Worm (Caenorhabditis elegans) whole organism, L1 larva: ENCODE measurements around the gene F39H12.1.

Experiments used
- blmp-1 ChIP-seq: fragments of 150-350 bp; optimal IDR thresholded peaks from 2 replicates; lab custom pipeline; 2014; ENCODE audit warnings: missing biosample characterization, missing genetic modification characterization
- ceh-63 ChIP-seq: fragments of 200-800 bp; sonication (Bioruptor generic); optimal IDR thresholded peaks from 2 replicates; lab custom pipeline; 2018; ENCODE audit warnings: mild to moderate bottlenecking, missing genetic modification characterization, missing compliant biosample characterization
- egl-27 ChIP-seq, 2 experiments: fragments of 150-350 bp in 1 of 2; sonication (generic microtip); optimal IDR thresholded peaks; 3 replicates each; lab custom pipeline; 2017 to 2018; ENCODE audit warnings: missing biosample characterization in 2 of 2, missing genetic modification characterization in 2 of 2, missing genetic modification reagents in 2 of 2
- elt-3 ChIP-seq, 6 experiments: fragments of 150-350 bp in 1 of 6; sonication (generic microtip); optimal IDR thresholded peaks; 2 replicates each; lab custom pipeline; 2017 to 2018; ENCODE audit warnings: missing biosample characterization in 6 of 6, missing genetic modification characterization in 6 of 6, inconsistent platforms in 1 of 6
- fkh-10 ChIP-seq: sonication (generic microtip); optimal IDR thresholded peaks from 2 replicates; lab custom pipeline; 2017; ENCODE audit warnings: missing biosample characterization, missing genetic modification reagents, missing genetic modification characterization
- fkh-8 ChIP-seq: sonication (generic microtip); optimal IDR thresholded peaks from 2 replicates; lab custom pipeline; 2016; ENCODE audit warnings: mild to moderate bottlenecking, missing genetic modification characterization, missing compliant biosample characterization
- hpl-2 ChIP-seq: fragments of 150-350 bp; optimal IDR thresholded peaks from 2 replicates; lab custom pipeline; 2014; ENCODE audit warnings: missing biosample characterization, missing genetic modification reagents, missing genetic modification characterization
- lsy-2 ChIP-seq, 2 experiments: fragments of 150-350 bp; optimal IDR thresholded peaks; 2 replicates each; lab custom pipeline; 2014; ENCODE audit warnings: missing biosample characterization in 2 of 2, missing genetic modification characterization in 2 of 2
- nhr-11 ChIP-seq: fragments of 150-350 bp; optimal IDR thresholded peaks from 2 replicates; lab custom pipeline; 2014; ENCODE audit warnings: missing biosample characterization, missing genetic modification characterization
- nhr-76 ChIP-seq: sonication (generic microtip); optimal IDR thresholded peaks from 2 replicates; lab custom pipeline; 2017; ENCODE audit warnings: missing biosample characterization, missing genetic modification characterization
- nhr-77 ChIP-seq: fragments of 150-350 bp; optimal IDR thresholded peaks from 2 replicates; lab custom pipeline; 2014; ENCODE audit warnings: missing biosample characterization, missing genetic modification characterization
- tlp-1 ChIP-seq: fragments of 150-350 bp; optimal IDR thresholded peaks from 2 replicates; lab custom pipeline; 2014; ENCODE audit warnings: missing biosample characterization, missing genetic modification characterization
- unc-130 ChIP-seq: fragments of 150-350 bp; optimal IDR thresholded peaks from 2 replicates; lab custom pipeline; 2017; ENCODE audit warnings: missing biosample characterization, missing genetic modification characterization, inconsistent platforms
- unc-62 ChIP-seq: fragments of 150-350 bp; optimal IDR thresholded peaks from 2 replicates; lab custom pipeline; 2014; ENCODE audit warnings: missing biosample characterization, missing genetic modification reagents, missing genetic modification characterization

DNA sequence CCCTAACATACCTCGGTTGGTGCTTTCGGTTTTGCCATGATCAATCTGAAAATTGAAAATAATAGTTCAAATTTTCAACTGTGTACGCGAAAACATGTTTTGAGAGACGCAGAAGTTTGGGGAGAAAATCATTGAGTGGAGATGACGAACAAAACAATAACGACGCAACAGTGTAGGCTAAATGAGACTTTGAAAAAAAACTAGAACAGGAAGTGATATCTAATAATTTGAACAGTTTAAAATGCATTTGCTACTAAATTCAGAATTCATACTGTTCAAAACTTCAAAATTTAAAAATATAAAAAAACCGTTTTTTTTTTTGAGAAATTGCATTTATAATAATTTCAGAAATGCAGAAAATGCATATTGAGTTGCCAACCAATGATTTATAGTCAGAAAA is 21.5 kb upstream of the F39H12.1 start, which contains the start of gene F25E2.3:
- TF ChIP-seq unc-62 (GFP tag; lab: Kevin White, UChicago) (no peak), nhr-11 (tag; lab: Kevin White, UChicago) (no peak), tlp-1 (tag; lab: Kevin White, UChicago) (no peak), unc-130 (tag; lab: Kevin White, UChicago) (no peak), nhr-76 (tag; lab: Kevin White, UChicago) (no peak), fkh-10 (GFP tag; lab: Kevin White, UChicago) (no peak), nhr-77 (tag; lab: Kevin White, UChicago) (no peak), egl-27 (tag; optimal IDR thresholded peaks at IDR 0.05; lab: Kevin White, UChicago) (no peak), lsy-2 (tag; optimal IDR thresholded peaks at IDR 0.05; lab: Kevin White, UChicago) (no peak), ceh-63 (GFP tag; lab: Kevin White, UChicago) (no peak), blmp-1 (tag; lab: Kevin White, UChicago) (no peak), elt-3 (tag; optimal IDR thresholded peaks at IDR 0.05; lab: Kevin White, UChicago) (no peak), fkh-8 (no peak), hpl-2 (no peak)
